Worm (Caenorhabditis elegans): Measurements from ENCODE around the gene F07C3.3.

- TF ChIP-seq ama-1 (optimal IDR thresholded peaks at IDR 0.05) = no peak
- TF ChIP-seq ama-1 (GFP tag; optimal IDR thresholded peaks at IDR 0.05) = no peak
- TF ChIP-seq B0035.1 (tag; optimal IDR thresholded peaks at IDR 0.05) = no peak
- TF ChIP-seq egl-44 (GFP tag; IDR thresholded peaks at IDR 0.05) = no peak
- no peak for TF ChIP-seq C06A6.2 (GFP tag; conservative IDR thresholded peaks at IDR 0.05)
- TF ChIP-seq F57C9.4 (tag; optimal IDR thresholded peaks at IDR 0.05) = no peak
- no peak for TF ChIP-seq unc-62 (GFP tag; optimal IDR thresholded peaks at IDR 0.05)
- no peak for TF ChIP-seq attf-5 (GFP tag; optimal IDR thresholded peaks at IDR 0.05)
- no peak for TF ChIP-seq ztf-28 (GFP tag; IDR thresholded peaks at IDR 0.05)
- TF ChIP-seq nhr-27 (tag; optimal IDR thresholded peaks at IDR 0.05) = no peak
These were observed 17.0 kb upstream of the F07C3.3 start, which contains the start of gene str-94 for ce11 chrV:9249206-9249605.
